Worm (Caenorhabditis elegans): ENCODE results near the gene T22B7.22.
A peak's percentile ranks its signal among the peaks of the same experiment; 100 is the strongest.

DNA sequence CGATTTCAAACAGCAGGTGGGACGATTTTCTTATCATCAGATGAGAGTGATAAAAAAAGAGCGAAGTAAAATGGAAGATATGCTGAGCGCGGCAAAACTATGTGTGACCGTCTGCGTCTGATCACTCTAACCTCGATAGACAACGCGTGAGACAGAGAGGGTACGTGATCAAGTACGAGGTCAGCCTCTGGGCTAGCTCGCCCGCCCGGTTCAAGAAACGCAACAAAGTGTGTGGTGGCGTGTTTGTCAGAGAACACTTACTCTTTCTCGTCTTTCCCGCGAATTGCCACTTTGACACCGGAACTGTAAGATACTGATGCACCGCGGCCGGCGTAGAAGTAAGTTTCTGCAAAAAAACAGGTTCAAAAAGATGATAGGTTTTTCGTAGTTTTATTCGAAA lies 36.4 kb downstream of the T22B7.22 start:
- no peak for TF ChIP-seq ceh-18 (tag; optimal IDR thresholded peaks at IDR 0.05)
- TF ChIP-seq pha-4 (tag; optimal IDR thresholded peaks at IDR 0.05): no peak
- TF ChIP-seq ceh-24 (tag; optimal IDR thresholded peaks at IDR 0.05): no peak
- TF ChIP-seq elt-2 (tag; optimal IDR thresholded peaks at IDR 0.05): peak; percentile 87
- no peak for TF ChIP-seq ama-1 (optimal IDR thresholded peaks at IDR 0.05)
- no peak for TF ChIP-seq pat-9 (tag; optimal IDR thresholded peaks at IDR 0.05)
- no peak for TF ChIP-seq unc-55 (GFP tag; optimal IDR thresholded peaks at IDR 0.05)
